Fruit fly (Drosophila melanogaster) whole organism, wandering third instar larva: Measurements from ENCODE around the gene CSN8.

Experiments used
- Dfd ChIP-seq: fragments of >200 bp; optimal IDR thresholded peaks from 2 replicates; lab custom pipeline; 2017; ENCODE audit warnings: missing biosample characterization, missing genetic modification characterization
- HLH106 ChIP-seq: fragments of 200-800 bp; optimal IDR thresholded peaks from 3 replicates; lab custom pipeline; 2019; ENCODE audit warnings: missing biosample characterization, mild to moderate bottlenecking, missing genetic modification characterization, moderate library complexity
- Hnf4 ChIP-seq: fragments of 200-800 bp; sonication (Bioruptor generic); optimal IDR thresholded peaks from 2 replicates; lab custom pipeline; 2016; ENCODE audit warnings: missing biosample characterization, mild to moderate bottlenecking, missing genetic modification characterization
- OdsH ChIP-seq: fragments of 200-800 bp; sonication (Bioruptor generic); optimal IDR thresholded peaks from 2 replicates; lab custom pipeline; 2016; ENCODE audit warnings: missing biosample characterization, mild to moderate bottlenecking, missing genetic modification characterization
- Rel ChIP-seq, 2 experiments: fragments of 200-800 bp; sonication (Bioruptor generic) in 1 of 2; optimal IDR thresholded peaks; 2 replicates in 1 of 2; 3 replicates in 1 of 2; lab custom pipeline; 2016 to 2019; ENCODE audit warnings: mild to moderate bottlenecking in 2 of 2, missing biosample characterization in 2 of 2, missing genetic modification characterization in 2 of 2, moderate library complexity in 1 of 2
- brk ChIP-seq: fragments of 200-800 bp; sonication (Bioruptor generic); optimal IDR thresholded peaks from 2 replicates; lab custom pipeline; 2016; ENCODE audit warnings: missing biosample characterization, mild to moderate bottlenecking, missing genetic modification characterization
- h ChIP-seq: fragments of 200-800 bp; sonication (Bioruptor generic); optimal IDR thresholded peaks from 3 replicates; lab custom pipeline; 2016; ENCODE audit warnings: missing biosample characterization, mild to moderate bottlenecking, missing genetic modification characterization
- lola ChIP-seq: fragments of >200 bp; optimal IDR thresholded peaks from 2 replicates; lab custom pipeline; 2017; ENCODE audit warnings: missing biosample characterization, missing genetic modification characterization
- psq ChIP-seq: fragments of 200-800 bp; sonication (Bioruptor generic); optimal IDR thresholded peaks from 3 replicates; lab custom pipeline; 2017; ENCODE audit warnings: missing biosample characterization, mild to moderate bottlenecking, missing genetic modification characterization, moderate library complexity
- sage ChIP-seq: fragments of 200-800 bp; sonication (Bioruptor generic); optimal IDR thresholded peaks from 2 replicates; lab custom pipeline; 2016; ENCODE audit warnings: missing biosample characterization, mild to moderate bottlenecking, missing genetic modification characterization
- usp ChIP-seq: fragments of >200 bp; optimal IDR thresholded peaks from 2 replicates; lab custom pipeline; 2017; ENCODE audit warnings: missing biosample characterization, missing genetic modification characterization
- woc ChIP-seq: sonication (Bioruptor generic); optimal IDR thresholded peaks from 2 replicates; lab custom pipeline; 2016; ENCODE audit warnings: missing biosample characterization, mild to moderate bottlenecking, missing genetic modification characterization

- TF ChIP-seq sage (GFP tag; lab: Kevin White, UChicago) (no peak), usp (GFP tag; lab: Kevin White, UChicago) (no peak), OdsH (GFP tag; lab: Kevin White, UChicago) (no peak), HLH106 (no peak), Hnf4 (no peak), lola (GFP tag; lab: Kevin White, UChicago) (no peak), Dfd (GFP tag; lab: Kevin White, UChicago) (no peak), Rel (GFP tag; optimal IDR thresholded peaks at IDR 0.05; lab: Kevin White, UChicago) (no peak), Rel (tag; optimal IDR thresholded peaks at IDR 0.05; lab: Kevin White, UChicago) (no peak), brk (no peak), woc (GFP tag; lab: Kevin White, UChicago) (no peak), h (GFP tag; lab: Kevin White, UChicago) (no peak), psq (GFP tag; lab: Kevin White, UChicago) (no peak)
Observed at dm6 chr2L:8338039-8338438, 26.6 kb upstream of the CSN8 start, which contains the start of gene witty.
